Worm (Caenorhabditis elegans) whole organism, L2 larva: ENCODE data around the gene C36A4.4.

Experiments
- elt-3 ChIP-seq: sonication (generic microtip); optimal IDR thresholded peaks from 2 replicates; lab custom pipeline; 2017; ENCODE audit warnings: missing biosample characterization, missing genetic modification characterization
- lin-13 ChIP-seq: fragments of 150-350 bp; optimal IDR thresholded peaks from 2 replicates; lab custom pipeline; 2014; ENCODE audit warnings: missing biosample characterization, missing genetic modification reagents, missing genetic modification characterization
- mbf-1 ChIP-seq: sonication (generic microtip); optimal IDR thresholded peaks from 2 replicates; lab custom pipeline; 2017; ENCODE audit warnings: missing biosample characterization, missing genetic modification characterization
- nhr-23 ChIP-seq: fragments of 150-350 bp; optimal IDR thresholded peaks from 2 replicates; lab custom pipeline; 2014; ENCODE audit warnings: missing biosample characterization, missing genetic modification reagents, missing genetic modification characterization
- unc-55 ChIP-seq: fragments of 150-350 bp; sonication (generic microtip); optimal IDR thresholded peaks from 3 replicates; lab custom pipeline; 2014; ENCODE audit warnings: missing biosample characterization, missing genetic modification reagents, missing genetic modification characterization

DNA sequence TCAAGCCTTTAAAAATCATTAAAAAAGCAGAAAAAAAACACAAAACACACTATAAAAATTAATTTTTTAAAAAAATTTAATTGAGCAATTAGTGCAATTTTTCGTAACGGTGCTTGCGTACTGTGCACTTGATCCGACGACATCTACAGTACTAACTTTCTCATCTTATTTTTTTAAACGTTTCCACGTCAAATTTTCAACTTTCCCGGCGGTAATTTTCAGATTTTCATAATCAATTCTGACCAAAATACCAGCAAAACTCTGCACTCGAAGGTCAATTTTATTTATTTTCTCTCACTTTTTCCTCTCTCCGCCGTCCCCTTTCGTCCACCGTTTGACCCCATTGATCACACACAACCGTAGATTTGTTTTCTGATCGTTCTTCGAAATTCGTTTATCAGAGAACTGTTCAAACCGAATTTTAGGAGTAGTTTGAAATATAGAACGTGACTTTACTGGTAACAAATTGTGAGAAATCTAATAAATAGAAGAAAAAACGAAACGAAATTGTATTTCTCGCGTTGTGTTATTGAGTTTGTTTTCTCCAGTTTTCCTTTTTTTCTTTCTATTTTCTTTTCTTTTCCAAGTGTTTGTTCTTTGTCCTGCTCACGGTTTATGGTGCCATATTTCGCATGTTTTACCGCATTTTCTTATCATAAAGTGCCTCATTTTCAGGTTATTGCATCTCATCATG lies 20.5 kb upstream of the C36A4.4 start, which contains the start of gene acs-19:
- TF ChIP-seq unc-55 (GFP tag; lab: Kevin White, UChicago) (no peak), nhr-23 (tag; lab: Kevin White, UChicago) (no peak), elt-3 (tag; lab: Kevin White, UChicago) (no peak), mbf-1 (tag; lab: Kevin White, UChicago) (no peak), lin-13 (GFP tag; lab: Kevin White, UChicago) (peak; percentile 20)
